Fruit fly (Drosophila melanogaster) whole organism, embryonic: ENCODE results near the gene Osi20.

Experiments
- Asciz ChIP-seq: fragments of 200-800 bp; sonication (Bioruptor generic); optimal IDR thresholded peaks from 2 replicates; lab custom pipeline; 2017; ENCODE audit warnings: missing biosample characterization, mild to moderate bottlenecking, missing genetic modification characterization, missing genetic modification reagents
- Atf3 ChIP-seq: fragments of 200-800 bp; sonication (Bioruptor generic); optimal IDR thresholded peaks from 3 replicates; lab custom pipeline; 2016; ENCODE audit warnings: missing biosample characterization, missing genetic modification characterization
- Awh ChIP-seq: fragments of 200-800 bp; sonication (Bioruptor generic); IDR thresholded peaks from 2 replicates; pipeline ENCODE4, ENCODE4 v1.3.6; 2022; ENCODE audit warnings: missing biosample characterization, missing genetic modification characterization
- B-H2 ChIP-seq: fragments of 200-800 bp; sonication (Bioruptor generic); optimal IDR thresholded peaks from 2 replicates; lab custom pipeline; 2018; ENCODE audit warnings: missing biosample characterization, mild to moderate bottlenecking, missing genetic modification characterization
- CG10274 ChIP-seq: fragments of 200-800 bp; sonication (Bioruptor generic); optimal IDR thresholded peaks from 3 replicates; lab custom pipeline; 2017; ENCODE audit warnings: missing biosample characterization, mild to moderate bottlenecking, missing genetic modification characterization
- CG10565 ChIP-seq: fragments of 200-800 bp; sonication (Bioruptor generic); optimal IDR thresholded peaks from 3 replicates; lab custom pipeline; 2016; ENCODE audit warnings: missing biosample characterization, mild to moderate bottlenecking, missing genetic modification characterization
- CG11247 ChIP-seq: fragments of 200-800 bp; sonication (Bioruptor generic); IDR thresholded peaks from 2 replicates; pipeline ENCODE4 v1.3.6; 2022; ENCODE audit warnings: missing biosample characterization, missing genetic modification characterization
- CG1233 ChIP-seq: fragments of 200-800 bp; sonication (Bioruptor generic); optimal IDR thresholded peaks from 4 replicates; lab custom pipeline; 2018; ENCODE audit warnings: missing biosample characterization, mild to moderate bottlenecking, missing genetic modification characterization
- CG13775 ChIP-seq: fragments of 200-800 bp; sonication (Bioruptor generic); optimal IDR thresholded peaks from 3 replicates; lab custom pipeline; 2017; ENCODE audit warnings: missing biosample characterization, mild to moderate bottlenecking, missing genetic modification characterization
- CG15011 ChIP-seq: fragments of 200-800 bp; sonication (Bioruptor generic); optimal IDR thresholded peaks from 3 replicates; lab custom pipeline; 2018; ENCODE audit warnings: missing biosample characterization, mild to moderate bottlenecking, missing genetic modification characterization
- CG1529 ChIP-seq: fragments of 200-800 bp; sonication (Bioruptor generic); optimal IDR thresholded peaks from 3 replicates; lab custom pipeline; 2018; ENCODE audit warnings: missing biosample characterization, missing genetic modification characterization
- CG2116 ChIP-seq: fragments of 200-800 bp; sonication (Bioruptor generic); optimal IDR thresholded peaks from 3 replicates; lab custom pipeline; 2018; ENCODE audit warnings: missing biosample characterization, mild to moderate bottlenecking, missing genetic modification characterization
- CG2712 ChIP-seq: fragments of 200-800 bp; optimal IDR thresholded peaks from 3 replicates; lab custom pipeline; 2019; ENCODE audit warnings: missing biosample characterization, mild to moderate bottlenecking, missing genetic modification characterization, moderate library complexity
- CG33213 ChIP-seq: fragments of 200-800 bp; sonication (Bioruptor generic); optimal IDR thresholded peaks from 3 replicates; lab custom pipeline; 2016; ENCODE audit warnings: missing biosample characterization, missing genetic modification characterization
- CG4617 ChIP-seq: fragments of 200-800 bp; sonication (Bioruptor generic); optimal IDR thresholded peaks from 3 replicates; lab custom pipeline; 2016; ENCODE audit warnings: missing biosample characterization, missing genetic modification characterization, borderline replicate concordance
- CG4854 ChIP-seq: fragments of 200-800 bp; sonication (Bioruptor generic); optimal IDR thresholded peaks from 2 replicates; lab custom pipeline; 2016; ENCODE audit warnings: missing biosample characterization, missing genetic modification characterization, inconsistent platforms
- CG5245 ChIP-seq: fragments of 200-800 bp; sonication (Bioruptor generic); optimal IDR thresholded peaks from 3 replicates; lab custom pipeline; 2016; ENCODE audit warnings: missing biosample characterization, missing genetic modification characterization
- CG6175 ChIP-seq: fragments of 200-800 bp; sonication (Bioruptor generic); IDR thresholded peaks from 3 replicates; pipeline ENCODE4 v1.3.6; 2022; ENCODE audit warnings: missing biosample characterization, missing genetic modification characterization
- CG6791 ChIP-seq: fragments of 200-800 bp; sonication (Bioruptor generic); IDR thresholded peaks from 3 replicates; pipeline ENCODE4 v1.3.6; 2022; ENCODE audit warnings: missing biosample characterization, missing genetic modification characterization; ENCODE audit not compliant: partially characterized antibody
- CG6813 ChIP-seq: fragments of 200-800 bp; sonication (Bioruptor generic); optimal IDR thresholded peaks from 2 replicates; lab custom pipeline; 2017; ENCODE audit warnings: missing biosample characterization, missing genetic modification characterization, mild to moderate bottlenecking, moderate library complexity, missing genetic modification reagents
- CG9797 ChIP-seq: fragments of 200-800 bp; sonication (Bioruptor generic); optimal IDR thresholded peaks from 3 replicates; lab custom pipeline; 2018; ENCODE audit warnings: missing biosample characterization, mild to moderate bottlenecking, missing genetic modification characterization
- CG9876 ChIP-seq: fragments of 200-800 bp; sonication (Bioruptor generic); optimal IDR thresholded peaks from 2 replicates; lab custom pipeline; 2016; ENCODE audit warnings: missing biosample characterization, missing genetic modification characterization
- Chrac-16 ChIP-seq: fragments of 200-800 bp; sonication (Bioruptor generic); optimal IDR thresholded peaks from 3 replicates; lab custom pipeline; 2016; ENCODE audit warnings: missing biosample characterization, missing genetic modification characterization
- Dfd ChIP-seq, 2 experiments: fragments of >200 bp; optimal IDR thresholded peaks; 2 replicates each; lab custom pipeline; 2017; ENCODE audit warnings: missing biosample characterization in 2 of 2, missing genetic modification characterization in 2 of 2
- Elba2 ChIP-seq: fragments of 200-800 bp; sonication (Bioruptor generic); optimal IDR thresholded peaks from 3 replicates; lab custom pipeline; 2016; ENCODE audit warnings: missing biosample characterization, missing genetic modification characterization
- HLH54F ChIP-seq: fragments of 200-800 bp; sonication (Bioruptor generic); optimal IDR thresholded peaks from 3 replicates; lab custom pipeline; 2016; ENCODE audit warnings: missing biosample characterization, missing genetic modification characterization
- Hr78 ChIP-seq, 2 experiments: fragments of 200-800 bp in 1 of 2; fragments of >200 bp in 1 of 2; sonication (Bioruptor generic) in 1 of 2; optimal IDR thresholded peaks; 2 replicates each; lab custom pipeline; 2017 to 2019; ENCODE audit warnings: missing biosample characterization in 2 of 2, missing genetic modification characterization in 2 of 2, mild to moderate bottlenecking in 1 of 2, moderate library complexity in 1 of 2
- NFAT ChIP-seq: fragments of 200-800 bp; sonication (Bioruptor generic); IDR thresholded peaks from 2 replicates; pipeline ENCODE4 v1.3.6; 2022; ENCODE audit warnings: missing biosample characterization, missing genetic modification characterization
- Nf-YB ChIP-seq: fragments of 200-800 bp; sonication (Bioruptor generic); optimal IDR thresholded peaks from 3 replicates; lab custom pipeline; 2019; ENCODE audit warnings: missing biosample characterization, mild to moderate bottlenecking, missing genetic modification characterization, moderate library complexity
- abd-A ChIP-seq: fragments of 200-800 bp; sonication (Bioruptor generic); optimal IDR thresholded peaks from 3 replicates; lab custom pipeline; 2019; ENCODE audit warnings: missing biosample characterization, mild to moderate bottlenecking, missing genetic modification characterization, moderate library complexity
- al ChIP-seq: fragments of 200-800 bp; sonication (Bioruptor generic); IDR thresholded peaks from 2 replicates; pipeline ENCODE4 v1.3.6; 2022; ENCODE audit warnings: missing biosample characterization, missing genetic modification characterization
- bbx ChIP-seq: fragments of 200-800 bp; sonication (Bioruptor generic); IDR thresholded peaks from 2 replicates; pipeline ENCODE4 v1.3.6; 2022; ENCODE audit warnings: missing biosample characterization, missing genetic modification characterization; ENCODE audit not compliant: partially characterized antibody
- ci ChIP-seq: fragments of 200-800 bp; sonication (Bioruptor generic); IDR thresholded peaks from 3 replicates; pipeline ENCODE4 v1.3.6; 2022; ENCODE audit warnings: missing biosample characterization, missing genetic modification characterization
- crc ChIP-seq: fragments of 200-800 bp; sonication (Bioruptor generic); optimal IDR thresholded peaks from 2 replicates; lab custom pipeline; 2016; ENCODE audit warnings: missing biosample characterization, missing genetic modification characterization
- dmrt11E ChIP-seq: fragments of 200-800 bp; sonication (Bioruptor generic); optimal IDR thresholded peaks from 3 replicates; lab custom pipeline; 2018; ENCODE audit warnings: missing biosample characterization, mild to moderate bottlenecking, missing genetic modification characterization, moderate library complexity
- gce ChIP-seq: fragments of 200-800 bp; sonication (Bioruptor generic); IDR thresholded peaks from 3 replicates; pipeline ENCODE4 v1.3.6; 2022; ENCODE audit warnings: missing biosample characterization, missing genetic modification characterization
- insv ChIP-seq, 2 experiments: fragments of 200-800 bp; sonication (Bioruptor generic); optimal IDR thresholded peaks; 3 replicates each; lab custom pipeline; 2016 to 2018; ENCODE audit warnings: missing biosample characterization in 2 of 2, missing genetic modification characterization in 2 of 2
- pfk ChIP-seq: fragments of 200-800 bp; sonication (Bioruptor generic); optimal IDR thresholded peaks from 2 replicates; lab custom pipeline; 2018; ENCODE audit warnings: missing biosample characterization, mild to moderate bottlenecking, missing genetic modification characterization, moderate library complexity
- pnt ChIP-seq: fragments of 200-800 bp; sonication (Bioruptor generic); optimal IDR thresholded peaks from 3 replicates; lab custom pipeline; 2016; ENCODE audit warnings: missing biosample characterization, missing genetic modification characterization
- pzg ChIP-seq: fragments of 200-800 bp; sonication (Bioruptor generic); optimal IDR thresholded peaks from 3 replicates; lab custom pipeline; 2018; ENCODE audit warnings: missing biosample characterization, mild to moderate bottlenecking, missing genetic modification characterization, moderate library complexity
- repo ChIP-seq: fragments of 200-800 bp; sonication (Bioruptor generic); optimal IDR thresholded peaks from 2 replicates; lab custom pipeline; 2016; ENCODE audit warnings: missing biosample characterization, missing genetic modification characterization
- sens-2 ChIP-seq: fragments of 200-800 bp; sonication (Bioruptor generic); IDR thresholded peaks from 2 replicates; pipeline ENCODE4 v1.3.6; 2022; ENCODE audit warnings: missing biosample characterization, missing genetic modification characterization
- slp2 ChIP-seq: fragments of 200-800 bp; sonication (Bioruptor generic); optimal IDR thresholded peaks from 2 replicates; lab custom pipeline; 2016; ENCODE audit warnings: missing biosample characterization, missing genetic modification characterization
- sqz ChIP-seq: fragments of 200-800 bp; sonication (Bioruptor generic); optimal IDR thresholded peaks from 3 replicates; lab custom pipeline; 2018; ENCODE audit warnings: missing biosample characterization, mild to moderate bottlenecking, missing genetic modification characterization
- tin ChIP-seq: fragments of 200-800 bp; sonication (Bioruptor generic); optimal IDR thresholded peaks from 3 replicates; lab custom pipeline; 2016; ENCODE audit warnings: missing biosample characterization, missing genetic modification characterization
- toy ChIP-seq: fragments of 200-800 bp; sonication (Bioruptor generic); IDR thresholded peaks from 2 replicates; pipeline ENCODE4 v1.3.6; 2022; ENCODE audit warnings: missing biosample characterization, missing genetic modification characterization
- tx ChIP-seq: fragments of 200-800 bp; sonication (Bioruptor generic); optimal IDR thresholded peaks from 2 replicates; lab custom pipeline; 2016; ENCODE audit warnings: missing biosample characterization, missing genetic modification characterization
- zen ChIP-seq: fragments of 200-800 bp; sonication (Bioruptor generic); optimal IDR thresholded peaks from 3 replicates; lab custom pipeline; 2018; ENCODE audit warnings: missing biosample characterization, mild to moderate bottlenecking, missing genetic modification characterization, moderate library complexity
- zf30C ChIP-seq: fragments of 200-800 bp; sonication (Bioruptor generic); optimal IDR thresholded peaks from 3 replicates; lab custom pipeline; 2018; ENCODE audit warnings: missing biosample characterization, mild to moderate bottlenecking, missing genetic modification characterization

Gene Osi20

DNA sequence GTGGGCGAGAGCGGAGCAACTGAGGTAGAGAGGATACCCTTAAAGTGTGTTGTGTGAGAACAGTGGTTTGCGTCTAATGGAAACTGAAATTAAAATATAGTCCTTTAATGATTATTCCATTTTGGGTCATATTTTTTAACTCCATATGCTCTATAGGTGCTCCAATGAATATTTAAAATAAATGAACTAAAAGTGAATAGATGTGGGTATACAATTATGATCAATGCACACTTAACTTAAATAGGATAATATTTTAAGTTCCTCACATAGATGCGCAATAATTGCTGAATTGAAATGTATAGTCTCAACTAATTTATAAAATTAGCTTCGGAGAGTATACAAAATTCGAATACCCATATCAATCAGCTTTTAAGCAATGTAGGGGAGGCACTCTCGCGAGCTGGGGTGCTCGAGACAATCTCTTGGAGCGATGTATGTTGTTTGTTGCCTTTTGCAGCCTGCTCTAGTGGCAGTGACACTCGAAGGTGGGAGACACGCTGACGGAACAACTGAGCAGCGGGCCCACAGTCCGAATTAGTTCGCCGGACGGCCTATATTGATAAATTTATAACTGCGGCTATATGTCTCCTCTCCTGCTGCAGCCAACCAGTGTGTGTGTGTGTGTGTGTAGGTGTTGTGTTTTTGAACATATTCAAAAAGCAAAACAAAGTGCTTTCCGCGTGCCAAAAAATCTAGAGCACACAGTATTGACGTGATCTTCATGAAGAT lies 13.9 kb downstream of the Osi20 start (continued):
- TF ChIP-seq CG5245 (GFP tag; lab: Kevin White, UChicago) = peak; percentile 38
- no peak for TF ChIP-seq zen (tag; lab: Kevin White, UChicago)
- TF ChIP-seq CG4854 = peak; percentile 41
- peak; percentile 18 for TF ChIP-seq repo (GFP tag; lab: Kevin White, UChicago)
- TF ChIP-seq Awh = 0 out of 2 replicates have a peak, but pooled peaks have one; percentile 47
- no peak for TF ChIP-seq insv (GFP tag; optimal IDR thresholded peaks at IDR 0.05; lab: Kevin White, UChicago)
- TF ChIP-seq sens-2 = no peak
- TF ChIP-seq CG2712 (tag; lab: Kevin White, UChicago) = peak; percentile 92
- TF ChIP-seq CG6813 = peak; percentile 41
- TF ChIP-seq Nf-YB (GFP tag; lab: Kevin White, UChicago) = no peak
- TF ChIP-seq NFAT = no peak
- TF ChIP-seq HLH54F = peak; percentile 45
- TF ChIP-seq toy (GFP tag; lab: Robert Waterston, UW) = no peak
- TF ChIP-seq bbx = no peak
- no peak for TF ChIP-seq Hr78 (GFP tag; optimal IDR thresholded peaks at IDR 0.05; lab: Kevin White, UChicago)
- no peak for TF ChIP-seq CG33213
- peak; percentile 31 for TF ChIP-seq pnt
- no peak for TF ChIP-seq CG10565 (GFP tag; lab: Kevin White, UChicago)
- peak; percentile 75 for TF ChIP-seq CG13775
- TF ChIP-seq dmrt11E (tag; lab: Kevin White, UChicago) = peak; percentile 76
- TF ChIP-seq CG2116 = peak; percentile 32
- TF ChIP-seq CG11247 (GFP tag; lab: Robert Waterston, UW) = no peak
- peak; percentile 77 for TF ChIP-seq CG15011 (GFP tag; lab: Kevin White, UChicago)
- peak; percentile 64 for TF ChIP-seq CG10274 (GFP tag; lab: Kevin White, UChicago)
- peak; percentile 69 for TF ChIP-seq Chrac-16 (GFP tag; lab: Kevin White, UChicago)
- no peak; the same call in 2 of the 3 replicates for TF ChIP-seq CG6791 (GFP tag; lab: Robert Waterston, UW)
- no peak for TF ChIP-seq CG9876 (GFP tag; lab: Kevin White, UChicago)
- TF ChIP-seq zf30C (GFP tag; lab: Kevin White, UChicago) = no peak
- no peak; the same call in 1 of the 2 replicates for TF ChIP-seq al (GFP tag; lab: Robert Waterston, UW)
- peak; percentile 48 for TF ChIP-seq slp2 (GFP tag; lab: Kevin White, UChicago)
- TF ChIP-seq abd-A (tag; lab: Kevin White, UChicago) = no peak
- peak; percentile 69 for TF ChIP-seq tx (GFP tag; lab: Kevin White, UChicago)
- TF ChIP-seq CG9797 (GFP tag; lab: Kevin White, UChicago) = no peak
- no peak for TF ChIP-seq pfk
- TF ChIP-seq Elba2 (GFP tag; lab: Kevin White, UChicago) = no peak
- TF ChIP-seq pzg = no peak
- TF ChIP-seq CG4617 = peak; percentile 49
- peak; percentile 55; the same call in 1 of the 3 replicates for TF ChIP-seq ci (GFP tag; lab: Robert Waterston, UW)
- TF ChIP-seq CG1529 (GFP tag; lab: Kevin White, UChicago) = no peak
- TF ChIP-seq Asciz (GFP tag; lab: Kevin White, UChicago) = peak; percentile 64
- peak; percentile 73 for TF ChIP-seq CG1233 (GFP tag; lab: Kevin White, UChicago)
- TF ChIP-seq tin = peak; percentile 62
- no peak for TF ChIP-seq gce (GFP tag; lab: Robert Waterston, UW)
- no peak for TF ChIP-seq B-H2 (GFP tag; lab: Kevin White, UChicago)
- TF ChIP-seq Dfd (GFP tag; optimal IDR thresholded peaks at IDR 0.05; lab: Kevin White, UChicago) = no peak
- TF ChIP-seq crc (GFP tag; lab: Kevin White, UChicago) = peak; percentile 45
- no peak for TF ChIP-seq sqz (GFP tag; lab: Kevin White, UChicago)
- no peak for TF ChIP-seq CG6175 (GFP tag; lab: Robert Waterston, UW)
- TF ChIP-seq Atf3 (GFP tag; lab: Kevin White, UChicago) = peak; percentile 41
